ENCODE assay signal across 6 worm cellular contexts in the genomic region with DNA sequence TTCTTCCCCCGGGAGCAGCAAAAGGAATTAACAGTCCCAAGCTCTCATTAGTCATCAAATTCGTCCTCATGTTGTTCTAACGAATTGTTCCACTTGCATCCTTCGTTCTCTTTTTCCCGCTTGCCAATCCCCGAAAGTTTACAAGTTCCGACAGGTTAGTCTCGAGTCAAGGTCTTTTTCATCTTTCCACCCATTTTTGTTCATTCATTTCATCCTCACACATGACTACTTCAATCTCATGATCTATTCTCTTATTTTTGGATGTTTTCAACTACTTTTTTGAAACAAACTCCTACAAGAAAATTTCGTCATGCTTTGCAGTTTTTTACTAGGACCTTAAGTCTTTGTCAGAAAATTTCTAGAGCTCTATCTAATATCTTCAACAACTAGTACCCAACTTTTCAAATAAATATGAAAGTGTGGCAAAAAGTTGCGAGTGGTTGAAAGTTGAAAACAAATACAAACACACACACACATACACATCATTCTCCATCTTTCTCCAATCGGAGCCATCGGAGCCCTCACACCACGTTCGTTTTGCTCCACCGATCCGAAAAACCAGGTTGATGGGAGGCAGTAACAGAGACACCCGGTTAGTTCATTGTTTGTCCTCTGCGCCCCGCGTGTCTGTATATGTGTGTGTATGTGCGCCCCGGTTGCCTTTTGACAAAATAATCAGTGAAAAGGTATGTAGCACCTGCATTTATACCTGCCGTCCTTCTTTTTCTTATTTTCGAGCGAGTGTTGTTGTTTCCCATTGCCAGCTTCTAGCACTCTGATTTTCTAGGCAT.
TF ChIP-seq lines count a peak whose summit lies in the region.

No protein-coding gene starts in this region.

TF ChIP-seq in whole organism, L1 larva, 84 proteins besides CTCF, POLR2A, EP300 and RAD21 (continues in another document):
- TF ChIP-seq blmp-1 (tag; optimal IDR thresholded peaks at IDR 0.05; lab: Kevin White, UChicago) (peak; percentile 44), lin-35 (GFP tag; optimal IDR thresholded peaks at IDR 0.05; lab: Kevin White, UChicago) (peak in 1 of 2 experiments; percentile 46), hlh-17 (GFP tag; optimal IDR thresholded peaks at IDR 0.05; lab: Kevin White, UChicago; ENCODE audit: borderline replicate concordance) (no peak), Y116A8C.19 (tag; optimal IDR thresholded peaks at IDR 0.05; lab: Kevin White, UChicago; ENCODE audit: borderline replicate concordance) (no peak), skn-1 (tag; optimal IDR thresholded peaks at IDR 0.05; lab: Kevin White, UChicago) (peak; percentile 42), snu-23 (GFP tag; optimal IDR thresholded peaks at IDR 0.05; lab: Kevin White, UChicago) (peak; percentile 17), nhr-237 (tag; optimal IDR thresholded peaks at IDR 0.05; lab: Kevin White, UChicago) (no peak), snpc-4 (tag; optimal IDR thresholded peaks at IDR 0.05; lab: Kevin White, UChicago) (no peak), tlp-1 (tag; optimal IDR thresholded peaks at IDR 0.05; lab: Kevin White, UChicago) (no peak), pqm-1 (tag; optimal IDR thresholded peaks at IDR 0.05; lab: Kevin White, UChicago) (no peak), ceh-63 (GFP tag; optimal IDR thresholded peaks at IDR 0.05; lab: Kevin White, UChicago) (no peak), nhr-85 (tag; lab: Kevin White, UChicago) (peak; percentile 83), lsy-2 (tag; optimal IDR thresholded peaks at IDR 0.05; lab: Kevin White, UChicago) (peak in 1 of 2 experiments; percentile 22)

TF ChIP-seq in whole organism, L2 larva, 48 proteins besides CTCF, POLR2A, EP300 and RAD21:
- TF ChIP-seq alr-1 (tag; optimal IDR thresholded peaks at IDR 0.05; lab: Kevin White, UChicago) = no peak
- TF ChIP-seq unc-39 (tag; optimal IDR thresholded peaks at IDR 0.05; lab: Kevin White, UChicago) = no peak
- no peak for TF ChIP-seq sem-4 (tag; optimal IDR thresholded peaks at IDR 0.05; lab: Kevin White, UChicago)
- peak; percentile 54 for TF ChIP-seq nhr-129 (tag; optimal IDR thresholded peaks at IDR 0.05; lab: Kevin White, UChicago)
- TF ChIP-seq snpc-4 (tag; optimal IDR thresholded peaks at IDR 0.05; lab: Kevin White, UChicago) = no peak
- TF ChIP-seq sma-3 (GFP tag; optimal IDR thresholded peaks at IDR 0.05; lab: Kevin White, UChicago) = no peak
- no peak for TF ChIP-seq ceh-82 (tag; optimal IDR thresholded peaks at IDR 0.05; lab: Kevin White, UChicago)
- peak; percentile 31 for TF ChIP-seq nhr-25 (tag; optimal IDR thresholded peaks at IDR 0.05; lab: Kevin White, UChicago)
- TF ChIP-seq aly-2 (tag; optimal IDR thresholded peaks at IDR 0.05; lab: Kevin White, UChicago) = no peak
- TF ChIP-seq unc-62 (GFP tag; optimal IDR thresholded peaks at IDR 0.05; lab: Kevin White, UChicago) = no peak
- TF ChIP-seq C34F6.9 (tag; optimal IDR thresholded peaks at IDR 0.05; lab: Kevin White, UChicago) = peak; percentile 11
- peak; percentile 32 for TF ChIP-seq F13H6.1 (tag; optimal IDR thresholded peaks at IDR 0.05; lab: Kevin White, UChicago)

TF ChIP-seq in whole organism, L3 larva, 47 proteins besides CTCF, POLR2A, EP300 and RAD21:
- TF ChIP-seq nhr-25 (tag; optimal IDR thresholded peaks at IDR 0.05; lab: Kevin White, UChicago) = peak; percentile 21
- TF ChIP-seq skn-1 (tag; optimal IDR thresholded peaks at IDR 0.05; lab: Kevin White, UChicago) = no peak
- TF ChIP-seq nhr-67 (tag; optimal IDR thresholded peaks at IDR 0.05; lab: Kevin White, UChicago) = no peak
- peak; percentile 15 for TF ChIP-seq ama-1 (optimal IDR thresholded peaks at IDR 0.05; lab: Kevin White, UChicago)
- no peak for TF ChIP-seq fos-1 (tag; optimal IDR thresholded peaks at IDR 0.05; lab: Kevin White, UChicago)
- TF ChIP-seq nhr-23 (tag; optimal IDR thresholded peaks at IDR 0.05; lab: Kevin White, UChicago) = peak; percentile 16
- TF ChIP-seq pha-4 (tag; optimal IDR thresholded peaks at IDR 0.05; lab: Kevin White, UChicago) = peak; percentile 59

TF ChIP-seq in whole organism, L4 larva, 104 proteins besides CTCF, POLR2A, EP300 and RAD21:
- TF ChIP-seq hlh-11 (tag; optimal IDR thresholded peaks at IDR 0.05; lab: Kevin White, UChicago) = peak; percentile 11
- TF ChIP-seq hmg-1.1 (GFP tag; IDR thresholded peaks at IDR 0.05; lab: Robert Waterston, UW) = 0 out of 2 replicates have a peak, but pooled peaks have one; percentile 32
- no peak for TF ChIP-seq ztf-7 (tag; optimal IDR thresholded peaks at IDR 0.05; lab: Kevin White, UChicago)
- TF ChIP-seq ceh-28 (tag; optimal IDR thresholded peaks at IDR 0.05; lab: Kevin White, UChicago) = no peak
- no peak for TF ChIP-seq daf-16 (GFP tag; optimal IDR thresholded peaks at IDR 0.05; lab: Kevin White, UChicago)
- TF ChIP-seq daf-16 (tag; optimal IDR thresholded peaks at IDR 0.05; lab: Kevin White, UChicago) = peak; percentile 32
- TF ChIP-seq nhr-28 (tag; optimal IDR thresholded peaks at IDR 0.05; lab: Kevin White, UChicago) = peak; percentile 38
- no peak for TF ChIP-seq ces-1 (GFP tag; optimal IDR thresholded peaks at IDR 0.05; lab: Kevin White, UChicago)
- TF ChIP-seq egl-43 (GFP tag; IDR thresholded peaks at IDR 0.05; lab: Robert Waterston, UW) = peak; percentile 30; the same call in 1 of the 2 replicates
- TF ChIP-seq hlh-30 (tag; optimal IDR thresholded peaks at IDR 0.05; lab: Kevin White, UChicago; ENCODE audit: insufficient read depth) = peak; percentile 48
- no peak for TF ChIP-seq lin-1 (GFP tag; IDR thresholded peaks at IDR 0.05; lab: Robert Waterston, UW)

TF ChIP-seq in whole organism, mixed stage, embryonic, 35 proteins besides CTCF, POLR2A, EP300 and RAD21:
- no peak for TF ChIP-seq sptf-1 (tag; optimal IDR thresholded peaks at IDR 0.05; lab: Kevin White, UChicago)
- TF ChIP-seq drap-1 (GFP tag; optimal IDR thresholded peaks at IDR 0.05; lab: Kevin White, UChicago) = peak; percentile 23
- TF ChIP-seq sem-2 (GFP tag; optimal IDR thresholded peaks at IDR 0.05; lab: Kevin White, UChicago) = no peak
- no peak for TF ChIP-seq cnd-1 (tag; optimal IDR thresholded peaks at IDR 0.05; lab: Kevin White, UChicago)
TF ChIP-seq in whole organism, mixed stage, embryonic: peak in this region for 1.

TF ChIP-seq in whole organism, young adult, 124 proteins besides CTCF, POLR2A, EP300 and RAD21:
- TF ChIP-seq repo-1 (tag; optimal IDR thresholded peaks at IDR 0.05; lab: Kevin White, UChicago) (no peak), lin-26 (GFP tag; IDR thresholded peaks at IDR 0.05; lab: Robert Waterston, UW) (peak; percentile 30; the same call in 1 of the 2 replicates), egl-18 (GFP tag; IDR thresholded peaks at IDR 0.05; lab: Robert Waterston, UW) (no peak), lin-40 (tag; optimal IDR thresholded peaks at IDR 0.05; lab: Kevin White, UChicago) (no peak), ceh-40 (GFP tag; IDR thresholded peaks at IDR 0.05; lab: Robert Waterston, UW) (no peak), him-1 (tag; optimal IDR thresholded peaks at IDR 0.05; lab: Kevin White, UChicago) (no peak), nhr-80 (tag; optimal IDR thresholded peaks at IDR 0.05; lab: Kevin White, UChicago) (peak; percentile 21), ets-4 (GFP tag; optimal IDR thresholded peaks at IDR 0.05; lab: Kevin White, UChicago) (no peak), dox-1 (GFP tag; IDR thresholded peaks at IDR 0.05; lab: Robert Waterston, UW) (peak; percentile 51; the same call in 1 of the 2 replicates), mcd-1 (GFP tag; IDR thresholded peaks at IDR 0.05; lab: Robert Waterston, UW) (no peak), Y67H2A.10 (GFP tag; conservative IDR thresholded peaks at IDR 0.05; lab: Robert Waterston, UW) (no peak), cebp-1 (GFP tag; IDR thresholded peaks at IDR 0.05; lab: Robert Waterston, UW) (no peak), cebp-1 (tag; optimal IDR thresholded peaks at IDR 0.05; lab: Kevin White, UChicago) (no peak), Y56A3A.18 (GFP tag; IDR thresholded peaks at IDR 0.05; lab: Robert Waterston, UW) (no peak), rcor-1 (GFP tag; IDR thresholded peaks at IDR 0.05; lab: Robert Waterston, UW) (no peak), lin-35 (GFP tag; optimal IDR thresholded peaks at IDR 0.05; lab: Kevin White, UChicago) (no peak), let-526 (GFP tag; IDR thresholded peaks at IDR 0.05; lab: Robert Waterston, UW) (no peak), nfyb-1 (GFP tag; IDR thresholded peaks at IDR 0.05; lab: Robert Waterston, UW) (no peak)
